Worm (Caenorhabditis elegans) whole organism, L4 larva: ENCODE measurements around the gene spig-4.

Experiments used
- dpl-1 ChIP-seq: fragments of 150-350 bp; optimal IDR thresholded peaks from 2 replicates; lab custom pipeline; 2014; ENCODE audit warnings: missing biosample characterization, missing genetic modification reagents, missing genetic modification characterization
- fkh-10 ChIP-seq: fragments of 150-350 bp; optimal IDR thresholded peaks from 2 replicates; lab custom pipeline; 2014; ENCODE audit warnings: missing biosample characterization, missing genetic modification reagents, missing genetic modification characterization
- mxl-3 ChIP-seq: fragments of 200-800 bp; sonication (Bioruptor generic); optimal IDR thresholded peaks from 2 replicates; lab custom pipeline; 2018; ENCODE audit warnings: mild to moderate bottlenecking, missing genetic modification characterization, missing compliant biosample characterization
- pqm-1 ChIP-seq: sonication (generic microtip); optimal IDR thresholded peaks from 2 replicates; lab custom pipeline; 2017; ENCODE audit warnings: missing biosample characterization, missing genetic modification characterization

ce11 chrV:14282222-14282709, 24.4 kb downstream of the spig-4 start, which contains the start of the genes srt-74 and F40G12.9:
- TF ChIP-seq pqm-1 (tag; lab: Kevin White, UChicago) (no peak), mxl-3 (GFP tag; lab: Kevin White, UChicago) (no peak), fkh-10 (no peak), dpl-1 (GFP tag; lab: Kevin White, UChicago) (no peak)
